Fruit fly (Drosophila melanogaster) whole organism, embryonic: ENCODE data around the gene Vm26Ac.

Experiments
- Adf1 ChIP-seq: fragments of 200-800 bp; sonication (Bioruptor generic); IDR thresholded peaks from 2 replicates; pipeline ENCODE4 v1.3.6; 2022; ENCODE audit warnings: missing biosample characterization, missing genetic modification characterization
- CG10321 ChIP-seq: fragments of 200-800 bp; sonication (Bioruptor generic); IDR thresholded peaks from 2 replicates; pipeline ENCODE4 v1.3.6; 2022; ENCODE audit warnings: missing biosample characterization, missing genetic modification characterization
- CG10431 ChIP-seq: fragments of 200-800 bp; sonication (Bioruptor generic); optimal IDR thresholded peaks from 3 replicates; lab custom pipeline; 2018; ENCODE audit warnings: missing biosample characterization, mild to moderate bottlenecking, missing genetic modification characterization
- CG11695 ChIP-seq: fragments of 200-800 bp; sonication (Bioruptor generic); IDR thresholded peaks from 3 replicates; pipeline ENCODE4 v1.3.6; 2022; ENCODE audit warnings: missing biosample characterization, missing genetic modification characterization
- CG12236 ChIP-seq: fragments of 200-800 bp; sonication (Bioruptor generic); optimal IDR thresholded peaks from 2 replicates; lab custom pipeline; 2016; ENCODE audit warnings: missing biosample characterization, missing genetic modification characterization
- CG12659 ChIP-seq: fragments of 200-800 bp; sonication (Bioruptor generic); optimal IDR thresholded peaks from 3 replicates; lab custom pipeline; 2017; ENCODE audit warnings: mild to moderate bottlenecking, missing biosample characterization, missing genetic modification reagents, missing genetic modification characterization
- CG15011 ChIP-seq: fragments of 200-800 bp; sonication (Bioruptor generic); optimal IDR thresholded peaks from 3 replicates; lab custom pipeline; 2018; ENCODE audit warnings: missing biosample characterization, mild to moderate bottlenecking, missing genetic modification characterization
- CG1529 ChIP-seq: fragments of 200-800 bp; sonication (Bioruptor generic); optimal IDR thresholded peaks from 3 replicates; lab custom pipeline; 2018; ENCODE audit warnings: missing biosample characterization, missing genetic modification characterization
- CG16863 ChIP-seq: fragments of 200-800 bp; sonication (Bioruptor generic); optimal IDR thresholded peaks from 3 replicates; lab custom pipeline; 2016; ENCODE audit warnings: missing biosample characterization, missing genetic modification characterization
- CG17385 ChIP-seq: fragments of 200-800 bp; sonication (Bioruptor generic); optimal IDR thresholded peaks from 3 replicates; lab custom pipeline; 2018; ENCODE audit warnings: missing biosample characterization, mild to moderate bottlenecking, missing genetic modification characterization
- CG18262 ChIP-seq: fragments of 200-800 bp; optimal IDR thresholded peaks from 3 replicates; lab custom pipeline; 2019; ENCODE audit warnings: missing biosample characterization, mild to moderate bottlenecking, missing genetic modification characterization, moderate library complexity
- CG1832 ChIP-seq: fragments of 200-800 bp; sonication (Bioruptor generic); optimal IDR thresholded peaks from 2 replicates; lab custom pipeline; 2017; ENCODE audit warnings: missing biosample characterization, mild to moderate bottlenecking, missing genetic modification characterization, inconsistent platforms
- CG2129 ChIP-seq: fragments of 200-800 bp; sonication (Bioruptor generic); IDR thresholded peaks from 2 replicates; pipeline ENCODE4 v1.3.6; 2022; ENCODE audit warnings: missing biosample characterization, missing genetic modification characterization; ENCODE audit not compliant: partially characterized antibody
- CG2199 ChIP-seq: fragments of 200-800 bp; sonication (Bioruptor generic); IDR thresholded peaks from 3 replicates; pipeline ENCODE4 v1.3.6; 2022; ENCODE audit warnings: missing biosample characterization, missing genetic modification characterization
- CG2712 ChIP-seq: fragments of 200-800 bp; optimal IDR thresholded peaks from 3 replicates; lab custom pipeline; 2019; ENCODE audit warnings: missing biosample characterization, mild to moderate bottlenecking, missing genetic modification characterization, moderate library complexity
- CG4404 ChIP-seq: fragments of 200-800 bp; sonication (Bioruptor generic); IDR thresholded peaks from 2 replicates; pipeline ENCODE4 v1.3.6; 2022; ENCODE audit warnings: missing biosample characterization, missing genetic modification characterization
- CG4424 ChIP-seq: fragments of 200-800 bp; sonication (Bioruptor generic); optimal IDR thresholded peaks from 3 replicates; lab custom pipeline; 2016; ENCODE audit warnings: missing biosample characterization, missing genetic modification characterization
- CG5180 ChIP-seq: fragments of 200-800 bp; sonication (Bioruptor generic); optimal IDR thresholded peaks from 3 replicates; lab custom pipeline; 2017; ENCODE audit warnings: missing biosample characterization, missing genetic modification characterization, mild to moderate bottlenecking, moderate library complexity, missing genetic modification reagents
- CG6254 ChIP-seq: fragments of 200-800 bp; sonication (Bioruptor generic); optimal IDR thresholded peaks from 3 replicates; lab custom pipeline; 2017; ENCODE audit warnings: mild to moderate bottlenecking, missing biosample characterization, missing genetic modification reagents, missing genetic modification characterization
- Deaf1 ChIP-seq: fragments of 200-800 bp; optimal IDR thresholded peaks from 3 replicates; lab custom pipeline; 2019; ENCODE audit warnings: missing biosample characterization, mild to moderate bottlenecking, missing genetic modification characterization, moderate library complexity
- Ets65A ChIP-seq: fragments of 200-800 bp; sonication (Bioruptor generic); peaks from one replicate; lab custom pipeline; 2016; ENCODE audit warnings: missing biosample characterization, missing genetic modification characterization
- HLH3B ChIP-seq: fragments of 200-800 bp; sonication (Bioruptor generic); IDR thresholded peaks from 2 replicates; pipeline ENCODE4 v1.3.6; 2022; ENCODE audit warnings: missing biosample characterization, missing genetic modification characterization
- HLH4C ChIP-seq: fragments of 200-800 bp; sonication (Bioruptor generic); IDR thresholded peaks from 3 replicates; pipeline ENCODE4 v1.3.6; 2022; ENCODE audit warnings: missing biosample characterization, missing genetic modification characterization; ENCODE audit not compliant: partially characterized antibody
- HLHmδ ChIP-seq: fragments of 200-800 bp; sonication (Bioruptor generic); optimal IDR thresholded peaks from 2 replicates; lab custom pipeline; 2018; ENCODE audit warnings: missing biosample characterization, mild to moderate bottlenecking, missing genetic modification characterization, moderate library complexity
- Hmx ChIP-seq: fragments of 200-800 bp; sonication (Bioruptor generic); optimal IDR thresholded peaks from 2 replicates; lab custom pipeline; 2016; ENCODE audit warnings: missing biosample characterization, missing genetic modification characterization
- Jarid2 ChIP-seq: fragments of 200-800 bp; sonication (Bioruptor generic); optimal IDR thresholded peaks from 3 replicates; lab custom pipeline; 2017; ENCODE audit warnings: mild to moderate bottlenecking, missing biosample characterization, missing genetic modification reagents, missing genetic modification characterization
- Mad ChIP-seq: fragments of 200-800 bp; sonication (Bioruptor generic); optimal IDR thresholded peaks from 2 replicates; lab custom pipeline; 2016; ENCODE audit warnings: missing biosample characterization, missing genetic modification characterization
- Nf-YA ChIP-seq: fragments of 200-800 bp; sonication (Bioruptor generic); IDR thresholded peaks from 2 replicates; pipeline ENCODE4 v1.3.6; 2022; ENCODE audit warnings: missing biosample characterization, missing genetic modification characterization
- Nf-YB ChIP-seq: fragments of 200-800 bp; sonication (Bioruptor generic); optimal IDR thresholded peaks from 3 replicates; lab custom pipeline; 2019; ENCODE audit warnings: missing biosample characterization, mild to moderate bottlenecking, missing genetic modification characterization, moderate library complexity
- Nf-YC ChIP-seq: fragments of 200-800 bp; optimal IDR thresholded peaks from 3 replicates; lab custom pipeline; 2019; ENCODE audit warnings: missing biosample characterization, mild to moderate bottlenecking, missing genetic modification characterization, moderate library complexity
- Trl ChIP-seq, 3 experiments: fragments of >200 bp in 2 of 3; fragments of 200-800 bp in 1 of 3; sonication (Bioruptor generic) in 1 of 3; optimal IDR thresholded peaks; 2 replicates in 1 of 3; 3 replicates in 2 of 3; lab custom pipeline; 2016 to 2017; ENCODE audit warnings: missing biosample characterization in 1 of 3, missing genetic modification characterization in 1 of 3
- abd-A ChIP-seq: fragments of 200-800 bp; sonication (Bioruptor generic); optimal IDR thresholded peaks from 3 replicates; lab custom pipeline; 2019; ENCODE audit warnings: missing biosample characterization, mild to moderate bottlenecking, missing genetic modification characterization, moderate library complexity
- bbx ChIP-seq: fragments of 200-800 bp; sonication (Bioruptor generic); IDR thresholded peaks from 2 replicates; pipeline ENCODE4 v1.3.6; 2022; ENCODE audit warnings: missing biosample characterization, missing genetic modification characterization; ENCODE audit not compliant: partially characterized antibody
- cato ChIP-seq: fragments of 200-800 bp; sonication (Bioruptor generic); optimal IDR thresholded peaks from 2 replicates; lab custom pipeline; 2016; ENCODE audit warnings: missing biosample characterization, missing genetic modification characterization, borderline replicate concordance
- cg ChIP-seq: fragments of 200-800 bp; sonication (Bioruptor generic); optimal IDR thresholded peaks from 3 replicates; lab custom pipeline; 2019; ENCODE audit warnings: missing biosample characterization, mild to moderate bottlenecking, missing genetic modification characterization, moderate library complexity
- chm ChIP-seq: fragments of 200-800 bp; sonication (Bioruptor generic); IDR thresholded peaks from 2 replicates; pipeline ENCODE4 v1.3.6; 2022; ENCODE audit warnings: missing biosample characterization, missing genetic modification characterization
- chn ChIP-seq: fragments of 200-800 bp; sonication (Bioruptor generic); optimal IDR thresholded peaks from 2 replicates; lab custom pipeline; 2016; ENCODE audit warnings: missing biosample characterization, missing genetic modification characterization
- crol ChIP-seq: fragments of 200-800 bp; sonication (Bioruptor generic); IDR thresholded peaks from 2 replicates; pipeline ENCODE4 v1.3.6; 2022; ENCODE audit warnings: missing biosample characterization, missing genetic modification characterization
- danr ChIP-seq: fragments of 200-800 bp; sonication (Bioruptor generic); IDR thresholded peaks from 2 replicates; pipeline ENCODE4 v1.3.6; 2022; ENCODE audit warnings: missing biosample characterization, missing genetic modification characterization
- ems ChIP-seq: fragments of 200-800 bp; sonication (Bioruptor generic); optimal IDR thresholded peaks from 3 replicates; lab custom pipeline; 2016; ENCODE audit warnings: missing biosample characterization, missing genetic modification characterization
- ewg ChIP-seq: fragments of 200-800 bp; sonication (Bioruptor generic); optimal IDR thresholded peaks from 3 replicates; lab custom pipeline; 2017; ENCODE audit warnings: mild to moderate bottlenecking, missing biosample characterization, missing genetic modification reagents, missing genetic modification characterization
- ftz-f1 ChIP-seq: fragments of 200-800 bp; sonication (Bioruptor generic); optimal IDR thresholded peaks from 2 replicates; lab custom pipeline; 2016; ENCODE audit warnings: missing biosample characterization, missing genetic modification characterization
- her ChIP-seq: fragments of 200-800 bp; sonication (Bioruptor generic); optimal IDR thresholded peaks from 2 replicates; lab custom pipeline; 2016; ENCODE audit warnings: missing biosample characterization, missing genetic modification characterization
- nau ChIP-seq: fragments of 200-800 bp; sonication (Bioruptor generic); optimal IDR thresholded peaks from 3 replicates; lab custom pipeline; 2017; ENCODE audit warnings: missing biosample characterization, mild to moderate bottlenecking, missing genetic modification characterization, missing genetic modification reagents
- otp ChIP-seq: fragments of 200-800 bp; sonication (Bioruptor generic); IDR thresholded peaks from 3 replicates; pipeline ENCODE4, ENCODE4 v1.3.6; 2022; ENCODE audit warnings: missing biosample characterization, missing genetic modification characterization
- schlank ChIP-seq: fragments of 200-800 bp; sonication (Bioruptor generic); optimal IDR thresholded peaks from 2 replicates; lab custom pipeline; 2018; ENCODE audit warnings: missing biosample characterization, mild to moderate bottlenecking, missing genetic modification characterization
- seq ChIP-seq: fragments of 200-800 bp; sonication (Bioruptor generic); IDR thresholded peaks from 2 replicates; pipeline ENCODE4 v1.3.6; 2022; ENCODE audit warnings: missing biosample characterization, missing genetic modification characterization
- tap ChIP-seq: fragments of 200-800 bp; optimal IDR thresholded peaks from 3 replicates; lab custom pipeline; 2019; ENCODE audit warnings: missing biosample characterization, mild to moderate bottlenecking, missing genetic modification characterization, moderate library complexity
- twi ChIP-seq: fragments of 200-800 bp; optimal IDR thresholded peaks from 2 replicates; lab custom pipeline; 2019; ENCODE audit warnings: missing biosample characterization, mild to moderate bottlenecking, missing genetic modification characterization, moderate library complexity

Gene Vm26Ac

DNA sequence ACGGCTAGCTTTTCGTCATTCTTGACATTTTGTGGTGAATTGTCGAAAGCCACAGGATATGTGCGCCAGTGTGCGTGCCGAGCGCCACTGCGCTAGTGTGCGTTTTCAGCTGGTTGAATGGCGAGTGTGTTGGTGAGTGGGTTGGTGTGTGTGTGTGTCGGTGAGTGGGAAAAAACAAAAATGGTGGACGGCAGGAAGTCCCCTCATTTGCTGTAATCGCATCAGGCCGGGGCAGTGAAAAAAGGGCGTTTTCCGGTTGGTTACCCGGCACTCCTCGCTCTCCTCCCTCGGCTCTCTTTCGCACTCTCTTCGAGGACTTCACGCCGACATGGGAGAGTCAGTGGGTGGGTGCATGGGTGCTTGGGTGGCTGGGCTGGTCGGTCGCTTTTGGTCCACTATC is 33.3 kb downstream of the Vm26Ac start:
- TF ChIP-seq chn (GFP tag; lab: Kevin White, UChicago), result no peak
- no peak for TF ChIP-seq abd-A (tag; lab: Kevin White, UChicago)
- TF ChIP-seq CG10321 (GFP tag; lab: Robert Waterston, UW), result 0 out of 2 replicates have a peak, but pooled peaks have one; percentile 19
- peak; percentile 96 for TF ChIP-seq Nf-YB (GFP tag; lab: Kevin White, UChicago)
- peak; percentile 19 for TF ChIP-seq Ets65A (GFP tag; lab: Kevin White, UChicago)
- peak; percentile 78; the same call in 1 of the 2 replicates for TF ChIP-seq seq (GFP tag; lab: Robert Waterston, UW)
- TF ChIP-seq Trl (optimal IDR thresholded peaks at IDR 0.05; lab: Kevin White, UChicago), result peak; percentile 32 to 36
- no peak for TF ChIP-seq Trl (GFP tag; optimal IDR thresholded peaks at IDR 0.05; lab: Kevin White, UChicago)
- no peak for TF ChIP-seq CG2199 (GFP tag; lab: Robert Waterston, UW)
- peak; percentile 62 for TF ChIP-seq crol (GFP tag; lab: Robert Waterston, UW)
- TF ChIP-seq cg, result peak; percentile 82
- TF ChIP-seq Nf-YC (tag; lab: Kevin White, UChicago), result peak; percentile 97
- TF ChIP-seq danr (GFP tag; lab: Robert Waterston, UW), result no peak
- TF ChIP-seq nau (GFP tag; lab: Kevin White, UChicago), result no peak
- peak; percentile 53 for TF ChIP-seq Nf-YA (GFP tag; lab: Robert Waterston, UW)
- peak; percentile 8 for TF ChIP-seq ewg (GFP tag; lab: Kevin White, UChicago)
- no peak for TF ChIP-seq twi (tag; lab: Kevin White, UChicago)
- TF ChIP-seq CG18262 (tag; lab: Kevin White, UChicago), result no peak
- TF ChIP-seq Deaf1 (tag; lab: Kevin White, UChicago), result peak; percentile 74
- TF ChIP-seq CG4424, result no peak

dm6 chr2L:5923603-5924138 is 34.8 kb downstream of the Vm26Ac start, which contains the start of gene CG9016:
Gene CG9016 (minus strand): TSS chr2L:5923653.
- TF ChIP-seq CG17385 (GFP tag; lab: Kevin White, UChicago), result no peak
- no peak for TF ChIP-seq otp (GFP tag; lab: Robert Waterston, UW)
- TF ChIP-seq ems (GFP tag; lab: Kevin White, UChicago), result no peak
- no peak for TF ChIP-seq CG16863 (GFP tag; lab: Kevin White, UChicago)
- TF ChIP-seq CG15011 (GFP tag; lab: Kevin White, UChicago), result no peak
- no peak for TF ChIP-seq chm (GFP tag; lab: Robert Waterston, UW)
- TF ChIP-seq ewg (GFP tag; lab: Kevin White, UChicago), result peak; percentile 86
- peak; percentile 25 for TF ChIP-seq Jarid2
- no peak for TF ChIP-seq CG10431 (GFP tag; lab: Kevin White, UChicago)
- TF ChIP-seq HLHmδ (GFP tag; lab: Kevin White, UChicago), result no peak
- TF ChIP-seq Adf1 (GFP tag; lab: Robert Waterston, UW), result peak; percentile 80
- peak; percentile 89 for TF ChIP-seq crol (GFP tag; lab: Robert Waterston, UW)
- no peak for TF ChIP-seq CG12659 (GFP tag; lab: Kevin White, UChicago)
- no peak for TF ChIP-seq CG4404 (GFP tag; lab: Robert Waterston, UW)
- no peak for TF ChIP-seq cato (GFP tag; lab: Kevin White, UChicago)
- no peak for TF ChIP-seq Hmx (GFP tag; lab: Kevin White, UChicago)
- no peak for TF ChIP-seq her
- no peak for TF ChIP-seq CG6254 (GFP tag; lab: Kevin White, UChicago)
- TF ChIP-seq CG5180 (GFP tag; lab: Kevin White, UChicago), result peak; percentile 46
- no peak for TF ChIP-seq CG1529 (GFP tag; lab: Kevin White, UChicago)
- peak; percentile 87 for TF ChIP-seq seq (GFP tag; lab: Robert Waterston, UW)
- TF ChIP-seq tap (tag; lab: Kevin White, UChicago), result no peak
- no peak for TF ChIP-seq CG2712 (tag; lab: Kevin White, UChicago)
- TF ChIP-seq CG2129 (GFP tag; lab: Robert Waterston, UW), result no peak
- TF ChIP-seq bbx (GFP tag; lab: Robert Waterston, UW), result no peak; the same call in 1 of the 2 replicates
- no peak for TF ChIP-seq schlank (tag; lab: Kevin White, UChicago)
- TF ChIP-seq CG12236 (GFP tag; lab: Kevin White, UChicago), result no peak
- no peak for TF ChIP-seq HLH3B (GFP tag; lab: Robert Waterston, UW)
- TF ChIP-seq CG11695, result no peak
- peak; percentile 66 for TF ChIP-seq CG1832 (GFP tag; lab: Kevin White, UChicago)
- no peak for TF ChIP-seq HLH4C (GFP tag; lab: Robert Waterston, UW)
- no peak for TF ChIP-seq ftz-f1 (GFP tag; lab: Kevin White, UChicago)
- no peak for TF ChIP-seq Mad (GFP tag; lab: Kevin White, UChicago)
